Fruit fly (Drosophila melanogaster): ENCODE data around the gene CG17193.

The CG17193 gene

dm6 chr3R:20059650-20060049 is 3.8 kb upstream of the CG17193 start, which contains the start of gene CG4390:
TSS of gene CG4390 (minus strand) at chr3R:20059750.
- TF ChIP-seq CG8632 (GFP tag; optimal IDR thresholded peaks at IDR 0.05) (no peak), CG6163 (GFP tag; IDR thresholded peaks at IDR 0.05) (no peak), achi (GFP tag; optimal IDR thresholded peaks at IDR 0.05) (no peak), fkh (GFP tag; optimal IDR thresholded peaks at IDR 0.05) (no peak), eg (GFP tag; IDR thresholded peaks at IDR 0.05) (no peak), dsx (GFP tag; optimal IDR thresholded peaks at IDR 0.05; ENCODE audit: poor library complexity, severe bottlenecking) (no peak), CG11762 (GFP tag; optimal IDR thresholded peaks at IDR 0.05; ENCODE audit: insufficient read depth) (no peak), Eip78C (GFP tag) (no peak), CG10669 (GFP tag; optimal IDR thresholded peaks at IDR 0.05) (no peak), Gug (GFP tag; IDR thresholded peaks at IDR 0.05) (no peak), Blimp-1 (GFP tag; optimal IDR thresholded peaks at IDR 0.05) (no peak), Lpt (GFP tag; optimal IDR thresholded peaks at IDR 0.05) (no peak), pdm3 (GFP tag; optimal IDR thresholded peaks at IDR 0.05) (no peak), Smox (GFP tag; optimal IDR thresholded peaks at IDR 0.05) (no peak), CG34406 (GFP tag; optimal IDR thresholded peaks at IDR 0.05) (no peak), CG1621 (tag; optimal IDR thresholded peaks at IDR 0.05) (no peak), CG15336 (GFP tag; IDR thresholded peaks at IDR 0.05) (no peak), Sox14 (GFP tag; optimal IDR thresholded peaks at IDR 0.05) (no peak), dac (GFP tag; optimal IDR thresholded peaks at IDR 0.05) (no peak), CG6276 (GFP tag; optimal IDR thresholded peaks at IDR 0.05) (no peak)

dm6 chr3R:20058960-20059359 is 3.1 kb upstream of the CG17193 start:
- TF ChIP-seq Smox (GFP tag; optimal IDR thresholded peaks at IDR 0.05): no peak
- no peak for TF ChIP-seq Ets21C (GFP tag; optimal IDR thresholded peaks at IDR 0.05)
- no peak for TF ChIP-seq svp (GFP tag)
- no peak for TF ChIP-seq Hr38 (GFP tag; optimal IDR thresholded peaks at IDR 0.05)
- no peak for TF ChIP-seq dsx (GFP tag; optimal IDR thresholded peaks at IDR 0.05; ENCODE audit: poor library complexity, severe bottlenecking)
- no peak for TF ChIP-seq CG1621 (tag; optimal IDR thresholded peaks at IDR 0.05)
- TF ChIP-seq lz (GFP tag; optimal IDR thresholded peaks at IDR 0.05): no peak
- TF ChIP-seq achi (GFP tag; optimal IDR thresholded peaks at IDR 0.05): no peak
- no peak for TF ChIP-seq fkh (GFP tag; optimal IDR thresholded peaks at IDR 0.05)
- TF ChIP-seq pdm3 (GFP tag; optimal IDR thresholded peaks at IDR 0.05): no peak
- TF ChIP-seq Hr4 (GFP tag; optimal IDR thresholded peaks at IDR 0.05): no peak
- TF ChIP-seq Eip75B (GFP tag; optimal IDR thresholded peaks at IDR 0.05): no peak
- TF ChIP-seq Hr39 (GFP tag; optimal IDR thresholded peaks at IDR 0.05): no peak
- no peak for TF ChIP-seq vri (GFP tag; optimal IDR thresholded peaks at IDR 0.05)
- no peak for TF ChIP-seq Sox102F (GFP tag; optimal IDR thresholded peaks at IDR 0.05)
- TF ChIP-seq CG4318 (GFP tag; optimal IDR thresholded peaks at IDR 0.05): no peak

dm6 chr3R:20057501-20057900 is 1.6 kb upstream of the CG17193 start, which contains the start of gene mdlc:
TSS of gene mdlc (plus strand) at chr3R:20057748.
- TF ChIP-seq svp (GFP tag) (peak; percentile 71), CG10631 (GFP tag; optimal IDR thresholded peaks at IDR 0.05) (peak; percentile 14), fkh (GFP tag; optimal IDR thresholded peaks at IDR 0.05) (peak; percentile 87), CG7368 (GFP tag; optimal IDR thresholded peaks at IDR 0.05) (no peak)

dm6 chr3R:20042457-20042856 is 13.4 kb downstream of the CG17193 start, which contains the start of the genes CG33934 and Indy-2:
TSS of gene CG33934 (plus strand) at chr3R:20042757.
TSS of gene Indy-2 (plus strand) at chr3R:20042757.
- TF ChIP-seq CG10669 (GFP tag; optimal IDR thresholded peaks at IDR 0.05): no peak
- TF ChIP-seq esn (GFP tag; optimal IDR thresholded peaks at IDR 0.05): no peak
- TF ChIP-seq Hr38 (GFP tag; optimal IDR thresholded peaks at IDR 0.05): no peak
- TF ChIP-seq Sox15 (GFP tag; optimal IDR thresholded peaks at IDR 0.05): no peak
- TF ChIP-seq CG15336 (GFP tag; IDR thresholded peaks at IDR 0.05): no peak
- no peak for TF ChIP-seq CG31627 (GFP tag; optimal IDR thresholded peaks at IDR 0.05)
- TF ChIP-seq vri (GFP tag; optimal IDR thresholded peaks at IDR 0.05): no peak
- no peak for TF ChIP-seq dac (GFP tag; optimal IDR thresholded peaks at IDR 0.05)
- TF ChIP-seq Hr4 (GFP tag; optimal IDR thresholded peaks at IDR 0.05): no peak
- TF ChIP-seq fd59A (GFP tag; optimal IDR thresholded peaks at IDR 0.05): no peak
- no peak for TF ChIP-seq CG8319 (GFP tag; optimal IDR thresholded peaks at IDR 0.05)
- no peak for TF ChIP-seq salr (GFP tag; optimal IDR thresholded peaks at IDR 0.05)
- TF ChIP-seq Hr39 (GFP tag; optimal IDR thresholded peaks at IDR 0.05): no peak
- no peak for TF ChIP-seq topi (GFP tag; optimal IDR thresholded peaks at IDR 0.05)
- TF ChIP-seq ss (GFP tag; optimal IDR thresholded peaks at IDR 0.05): no peak
- TF ChIP-seq lz (GFP tag; optimal IDR thresholded peaks at IDR 0.05): no peak
